Worm (Caenorhabditis elegans) whole organism, L4 larva: Measurements from ENCODE around the gene cec-3.

ENCODE experiments used
- F26F4.8 ChIP-seq: fragments of 200-800 bp; sonication (Bioruptor generic); conservative IDR thresholded peaks from 2 replicates; pipeline ENCODE4 v1.3.6; 2022; ENCODE audit warnings: missing genetic modification characterization, missing compliant biosample characterization
- F44E2.7 ChIP-seq: fragments of 200-800 bp; sonication (Bioruptor generic); IDR thresholded peaks from 2 replicates; pipeline ENCODE4 v2.1.2; 2022; ENCODE audit warnings: missing genetic modification characterization, missing compliant biosample characterization
- T20F7.1 ChIP-seq: fragments of 200-800 bp; sonication (Bioruptor generic); optimal IDR thresholded peaks from 2 replicates; lab custom pipeline; 2018; ENCODE audit warnings: mild to moderate bottlenecking, missing genetic modification characterization, missing compliant biosample characterization
- T26A8.4 ChIP-seq: fragments of 200-800 bp; sonication (Bioruptor generic); IDR thresholded peaks from 2 replicates; pipeline ENCODE4 v1.3.6; 2022; ENCODE audit warnings: missing genetic modification characterization, missing compliant biosample characterization
- Y105C5A.15 ChIP-seq: fragments of 200-800 bp; sonication (Bioruptor generic); IDR thresholded peaks from 2 replicates; pipeline ENCODE4 v1.3.6; 2022; ENCODE audit warnings: missing genetic modification characterization, missing compliant biosample characterization
- Y75B8A.6 ChIP-seq: fragments of 200-800 bp; sonication (Bioruptor generic); IDR thresholded peaks from 2 replicates; pipeline ENCODE4 v1.3.6; 2022; ENCODE audit warnings: missing genetic modification reagents, missing genetic modification characterization, missing compliant biosample characterization
- ceh-32 ChIP-seq: sonication (generic microtip); optimal IDR thresholded peaks from 2 replicates; lab custom pipeline; 2016; ENCODE audit warnings: mild to moderate bottlenecking, missing genetic modification characterization, missing compliant biosample characterization; ENCODE audit not compliant: poor library complexity
- ceh-44 ChIP-seq: fragments of 200-800 bp; sonication (Bioruptor generic); IDR thresholded peaks from 2 replicates; pipeline ENCODE4 v1.3.6; 2022; ENCODE audit warnings: missing genetic modification reagents, missing genetic modification characterization, missing compliant biosample characterization
- ceh-62 ChIP-seq: sonication (generic microtip); optimal IDR thresholded peaks from 2 replicates; lab custom pipeline; 2017; ENCODE audit warnings: missing biosample characterization, missing genetic modification characterization
- cey-2 ChIP-seq: sonication (generic microtip); optimal IDR thresholded peaks from 3 replicates; lab custom pipeline; 2017; ENCODE audit warnings: missing genetic modification characterization, mild to moderate bottlenecking, missing compliant biosample characterization, antibody characterized with exemption, borderline replicate concordance; ENCODE audit not compliant: insufficient read depth
- daf-16 ChIP-seq, 3 experiments: sonication (generic microtip); optimal IDR thresholded peaks; 2 replicates each; lab custom pipeline; 2016 to 2017; ENCODE audit warnings: missing genetic modification characterization in 3 of 3, missing genetic modification reagents in 3 of 3, mild to moderate bottlenecking in 2 of 3, missing compliant biosample characterization in 2 of 3, missing biosample characterization in 1 of 3, moderate library complexity in 1 of 3
- dmd-6 ChIP-seq: fragments of 200-800 bp; sonication (Bioruptor generic); IDR thresholded peaks from 2 replicates; pipeline ENCODE4 v1.3.6; 2022; ENCODE audit warnings: missing genetic modification reagents, missing genetic modification characterization, missing compliant biosample characterization
- dmd-8 ChIP-seq: fragments of 200-800 bp; sonication (Bioruptor generic); IDR thresholded peaks from 2 replicates; pipeline ENCODE4 v1.3.6; 2022; ENCODE audit warnings: missing genetic modification characterization, missing compliant biosample characterization
- dpl-1 ChIP-seq: fragments of 150-350 bp; optimal IDR thresholded peaks from 2 replicates; lab custom pipeline; 2014; ENCODE audit warnings: missing biosample characterization, missing genetic modification reagents, missing genetic modification characterization
- dve-1 ChIP-seq: sonication (generic microtip); optimal IDR thresholded peaks from 2 replicates; lab custom pipeline; 2017; ENCODE audit warnings: antibody characterized with exemption, mild to moderate bottlenecking, missing genetic modification characterization, missing compliant biosample characterization; ENCODE audit not compliant: insufficient read depth
- hlh-11 ChIP-seq: fragments of 200-800 bp; sonication (Bioruptor generic); optimal IDR thresholded peaks from 2 replicates; lab custom pipeline; 2018; ENCODE audit warnings: mild to moderate bottlenecking, missing genetic modification characterization, missing compliant biosample characterization
- hlh-30 ChIP-seq: sonication (generic microtip); optimal IDR thresholded peaks from 2 replicates; lab custom pipeline; 2017; ENCODE audit warnings: antibody characterized with exemption, mild to moderate bottlenecking, missing genetic modification characterization, missing compliant biosample characterization; ENCODE audit not compliant: insufficient read depth
- hmg-1.1 ChIP-seq: fragments of 200-800 bp; sonication (Bioruptor generic); IDR thresholded peaks from 2 replicates; pipeline ENCODE4 v1.3.6; 2022; ENCODE audit warnings: missing genetic modification reagents, missing genetic modification characterization, missing compliant biosample characterization
- jun-1 ChIP-seq: fragments of 150-350 bp; optimal IDR thresholded peaks from 2 replicates; lab custom pipeline; 2014; ENCODE audit warnings: missing biosample characterization, missing genetic modification reagents, missing genetic modification characterization
- lin-1 ChIP-seq: fragments of 200-800 bp; sonication (Bioruptor generic); IDR thresholded peaks from 2 replicates; pipeline ENCODE4 v1.3.6; 2022; ENCODE audit warnings: missing genetic modification reagents, missing genetic modification characterization, missing compliant biosample characterization
- madf-9 ChIP-seq: fragments of 200-800 bp; sonication (Bioruptor generic); conservative IDR thresholded peaks from 2 replicates; pipeline ENCODE4 v1.3.6; 2022; ENCODE audit warnings: missing genetic modification reagents, missing genetic modification characterization, missing compliant biosample characterization
- mdl-1 ChIP-seq, 2 experiments: fragments of 150-350 bp in 1 of 2; sonication (generic microtip) in 1 of 2; optimal IDR thresholded peaks; 2 replicates each; lab custom pipeline; 2014 to 2017; ENCODE audit warnings: missing biosample characterization in 2 of 2, missing genetic modification characterization in 2 of 2
- mep-1 ChIP-seq: fragments of 150-350 bp; sonication (generic microtip); optimal IDR thresholded peaks from 3 replicates; lab custom pipeline; 2014; ENCODE audit warnings: missing biosample characterization, missing genetic modification characterization
- mes-2 ChIP-seq: sonication (generic microtip); optimal IDR thresholded peaks from 2 replicates; lab custom pipeline; 2016; ENCODE audit warnings: missing genotype, mild to moderate bottlenecking, missing genetic modification characterization, missing compliant biosample characterization; ENCODE audit not compliant: poor library complexity, severe bottlenecking
- mxl-2 ChIP-seq: fragments of 200-800 bp; sonication (Bioruptor generic); conservative IDR thresholded peaks from 2 replicates; pipeline ENCODE4 v1.3.6; 2022; ENCODE audit warnings: missing genetic modification reagents, missing genetic modification characterization, missing compliant biosample characterization
- mxl-3 ChIP-seq: fragments of 200-800 bp; sonication (Bioruptor generic); optimal IDR thresholded peaks from 2 replicates; lab custom pipeline; 2018; ENCODE audit warnings: mild to moderate bottlenecking, missing genetic modification characterization, missing compliant biosample characterization
- nhr-102 ChIP-seq: sonication (generic microtip); optimal IDR thresholded peaks from 2 replicates; lab custom pipeline; 2016; ENCODE audit warnings: mild to moderate bottlenecking, missing genetic modification characterization, moderate library complexity, missing compliant biosample characterization
- nhr-237 ChIP-seq: sonication (generic microtip); optimal IDR thresholded peaks from 2 replicates; lab custom pipeline; 2017; ENCODE audit warnings: missing biosample characterization, missing genetic modification characterization
- nhr-25 ChIP-seq: sonication (generic microtip); optimal IDR thresholded peaks from 2 replicates; lab custom pipeline; 2017; ENCODE audit warnings: missing genetic modification characterization, mild to moderate bottlenecking, missing compliant biosample characterization, antibody characterized with exemption, moderate library complexity, borderline replicate concordance; ENCODE audit not compliant: insufficient read depth
- nhr-28 ChIP-seq: fragments of 150-350 bp; optimal IDR thresholded peaks from 2 replicates; lab custom pipeline; 2014; ENCODE audit warnings: missing biosample characterization, missing genetic modification characterization
- nhr-48 ChIP-seq: sonication (generic microtip); optimal IDR thresholded peaks from 2 replicates; lab custom pipeline; 2016; ENCODE audit warnings: mild to moderate bottlenecking, missing genetic modification characterization, missing compliant biosample characterization
- nhr-6 ChIP-seq: fragments of 150-350 bp; optimal IDR thresholded peaks from 2 replicates; lab custom pipeline; 2014; ENCODE audit warnings: missing biosample characterization, missing genetic modification characterization
- nhr-77 ChIP-seq: fragments of 150-350 bp; optimal IDR thresholded peaks from 2 replicates; lab custom pipeline; 2014; ENCODE audit warnings: missing biosample characterization, missing genetic modification characterization
- pha-4 ChIP-seq, 2 experiments: fragments of 150-350 bp in 1 of 2; fragments of 200-800 bp in 1 of 2; sonication (Bioruptor generic) in 1 of 2; IDR thresholded peaks in 1 of 2; optimal IDR thresholded peaks in 1 of 2; 2 replicates each; pipeline versions ENCODE4 v1.3.6 to Lab custom; 2014 to 2022; ENCODE audit warnings: missing genetic modification characterization in 2 of 2, missing genetic modification reagents in 2 of 2, missing biosample characterization in 1 of 2, missing compliant biosample characterization in 1 of 2
- php-3 ChIP-seq: fragments of 200-800 bp; sonication (Bioruptor generic); IDR thresholded peaks from 2 replicates; pipeline ENCODE4 v1.3.6; 2022; ENCODE audit warnings: missing genetic modification reagents, missing genetic modification characterization, missing compliant biosample characterization
- pqm-1 ChIP-seq: sonication (generic microtip); optimal IDR thresholded peaks from 2 replicates; lab custom pipeline; 2017; ENCODE audit warnings: missing biosample characterization, missing genetic modification characterization
- skn-1 ChIP-seq: fragments of 150-350 bp; optimal IDR thresholded peaks from 2 replicates; lab custom pipeline; 2014; ENCODE audit warnings: missing biosample characterization, missing genetic modification characterization
- snpc-4 ChIP-seq: fragments of 150-350 bp; optimal IDR thresholded peaks from 2 replicates; lab custom pipeline; 2014; ENCODE audit warnings: missing biosample characterization, missing genetic modification characterization
- tra-1 ChIP-seq: fragments of 200-800 bp; sonication (Bioruptor generic); IDR thresholded peaks from 2 replicates; pipeline ENCODE4 v1.3.6; 2022; ENCODE audit warnings: missing genetic modification reagents, missing genetic modification characterization, missing compliant biosample characterization
- unc-62 ChIP-seq, 3 experiments: fragments of 150-350 bp in 1 of 3; sonication (generic microtip); optimal IDR thresholded peaks in 2 of 3; peaks in 1 of 3; 1 replicate in 1 of 3; 2 replicates in 2 of 3; lab custom pipeline; 2014 to 2017; ENCODE audit warnings: missing biosample characterization in 3 of 3, missing genetic modification characterization in 3 of 3, missing genetic modification reagents in 3 of 3, missing genotype in 1 of 3

The cec-3 gene

ce11 chrII:7808950-7809349 is 48.5 kb downstream of the cec-3 start:
- TF ChIP-seq nhr-77 (tag; lab: Kevin White, UChicago), result peak; percentile 33
- TF ChIP-seq pha-4 (GFP tag; IDR thresholded peaks at IDR 0.05; lab: Robert Waterston, UW), result peak; percentile 52; the same call in 1 of the 2 replicates
- no peak for TF ChIP-seq pha-4 (tag; optimal IDR thresholded peaks at IDR 0.05; lab: Kevin White, UChicago)
- TF ChIP-seq nhr-6 (tag; lab: Kevin White, UChicago), result no peak
- TF ChIP-seq lin-1 (GFP tag; lab: Robert Waterston, UW), result peak; percentile 40; the same call in 1 of the 2 replicates
- TF ChIP-seq F26F4.8, result no peak
- TF ChIP-seq dve-1 (tag; lab: Kevin White, UChicago), result peak; percentile 70
- TF ChIP-seq F44E2.7, result no peak
- TF ChIP-seq T20F7.1 (GFP tag; lab: Kevin White, UChicago), result peak; percentile 8
- peak; percentile 17 for TF ChIP-seq mes-2 (tag; lab: Kevin White, UChicago)
- TF ChIP-seq ceh-44 (GFP tag; lab: Robert Waterston, UW), result no peak
- peak in 1 of 2 experiments; percentile 93 for TF ChIP-seq unc-62 (GFP tag; optimal IDR thresholded peaks at IDR 0.05 in 1 of 2; lab: Kevin White, UChicago)
- no peak for TF ChIP-seq unc-62 (tag; optimal IDR thresholded peaks at IDR 0.05; lab: Kevin White, UChicago)
- TF ChIP-seq nhr-102 (tag; lab: Kevin White, UChicago), result peak; percentile 16
- peak; percentile 10 for TF ChIP-seq cey-2 (tag; lab: Kevin White, UChicago)
- peak; percentile 23 for TF ChIP-seq mep-1
- no peak for TF ChIP-seq ceh-62 (tag; lab: Kevin White, UChicago)
- TF ChIP-seq dmd-6, result peak; percentile 86
- peak in 1 of 2 experiments; percentile 31 for TF ChIP-seq mdl-1 (tag; optimal IDR thresholded peaks at IDR 0.05; lab: Kevin White, UChicago)
- peak in 1 of 2 experiments; percentile 27 for TF ChIP-seq daf-16 (GFP tag; optimal IDR thresholded peaks at IDR 0.05; lab: Kevin White, UChicago)
- peak; percentile 42 for TF ChIP-seq daf-16 (tag; optimal IDR thresholded peaks at IDR 0.05; lab: Kevin White, UChicago)
- peak; percentile 72; the same call in 1 of the 2 replicates for TF ChIP-seq php-3 (GFP tag; lab: Robert Waterston, UW)
- peak; percentile 78 for TF ChIP-seq nhr-28
- peak; percentile 87 for TF ChIP-seq hlh-11
- TF ChIP-seq jun-1 (tag; lab: Kevin White, UChicago), result peak; percentile 22
- TF ChIP-seq tra-1 (GFP tag; lab: Robert Waterston, UW), result peak; percentile 84; the same call in 1 of the 2 replicates
- peak; percentile 56 for TF ChIP-seq mxl-3 (GFP tag; lab: Kevin White, UChicago)
- TF ChIP-seq nhr-48 (tag; lab: Kevin White, UChicago), result peak; percentile 68
- 0 out of 2 replicates have a peak, but pooled peaks have one; percentile 13 for TF ChIP-seq madf-9 (GFP tag; lab: Robert Waterston, UW)
- no peak for TF ChIP-seq Y105C5A.15 (GFP tag; lab: Robert Waterston, UW)
- TF ChIP-seq pqm-1 (tag; lab: Kevin White, UChicago), result peak; percentile 95

DNA sequence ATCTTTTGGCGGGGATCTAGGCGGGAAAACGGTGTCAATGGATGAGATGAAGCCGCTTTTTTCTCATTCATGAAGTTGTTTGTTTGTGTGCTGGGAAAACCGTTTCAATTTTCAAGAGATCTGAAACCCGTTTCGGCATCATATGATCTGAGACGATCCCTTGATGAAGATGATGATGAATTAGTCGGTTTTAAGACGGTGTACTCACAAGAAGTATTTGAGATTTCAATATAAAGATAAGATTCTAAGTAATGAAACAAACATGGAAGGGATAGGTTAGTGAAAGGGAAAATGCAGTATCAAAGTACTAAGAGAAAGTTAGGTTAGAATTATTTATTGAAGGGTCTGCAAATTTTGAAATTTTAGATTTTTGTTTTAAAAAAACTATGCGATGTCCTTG is 49.2 kb downstream of the cec-3 start:
- TF ChIP-seq ceh-44 (GFP tag; lab: Robert Waterston, UW) (no peak), unc-62 (GFP tag; optimal IDR thresholded peaks at IDR 0.05 in 1 of 2; lab: Kevin White, UChicago) (peak in 1 of 2 experiments; percentile 98), unc-62 (tag; optimal IDR thresholded peaks at IDR 0.05; lab: Kevin White, UChicago) (no peak), ceh-32 (tag; lab: Kevin White, UChicago) (no peak)

- TF ChIP-seq nhr-25 (tag; lab: Kevin White, UChicago) (no peak), mep-1 (no peak), T26A8.4 (GFP tag; lab: Robert Waterston, UW) (no peak), ceh-44 (GFP tag; lab: Robert Waterston, UW) (no peak), cey-2 (tag; lab: Kevin White, UChicago) (no peak), mxl-2 (GFP tag; lab: Robert Waterston, UW) (no peak), php-3 (GFP tag; lab: Robert Waterston, UW) (no peak), hlh-11 (peak; percentile 9), mxl-3 (GFP tag; lab: Kevin White, UChicago) (peak; percentile 11), skn-1 (no peak), jun-1 (tag; lab: Kevin White, UChicago) (no peak), nhr-237 (no peak), dpl-1 (GFP tag; lab: Kevin White, UChicago) (peak; percentile 67), hmg-1.1 (GFP tag; lab: Robert Waterston, UW) (no peak), dmd-6 (peak; percentile 45; the same call in 1 of the 2 replicates), snpc-4 (tag; lab: Kevin White, UChicago) (no peak), dmd-8 (GFP tag; lab: Robert Waterston, UW) (no peak), Y75B8A.6 (GFP tag; lab: Robert Waterston, UW) (no peak), hlh-30 (tag; lab: Kevin White, UChicago) (peak; percentile 70)
Measured at ce11 chrII:7806872-7807271, 50.5 kb downstream of the cec-3 start.
